Fruit fly (Drosophila melanogaster): Measurements from ENCODE around the gene Lectin-galC1.
A peak's percentile ranks its signal among the peaks of the same experiment; 100 is the strongest.

The Lectin-galC1 gene

dm6 chr2L:19439598-19440230 is 22.5 kb downstream of the Lectin-galC1 start (continued):
- TF ChIP-seq HmgZ (tag; optimal IDR thresholded peaks at IDR 0.05) (peak; percentile 74), ci (GFP tag; IDR thresholded peaks at IDR 0.05) (peak; percentile 97), CG10431 (GFP tag; optimal IDR thresholded peaks at IDR 0.05) (no peak), CG15514 (GFP tag; optimal IDR thresholded peaks at IDR 0.05) (peak; percentile 62), wdn (GFP tag; IDR thresholded peaks at IDR 0.05) (peak; percentile 86), tap (tag; optimal IDR thresholded peaks at IDR 0.05) (peak; percentile 72), CHES-1-like (GFP tag; optimal IDR thresholded peaks at IDR 0.05) (peak; percentile 73), CG31224 (GFP tag; IDR thresholded peaks at IDR 0.05) (peak; percentile 22; the same call in 1 of the 2 replicates), lola (GFP tag; optimal IDR thresholded peaks at IDR 0.05) (peak in 1 of 3 experiments; percentile 68), CG13775 (GFP tag; optimal IDR thresholded peaks at IDR 0.05) (peak; percentile 74), lab (GFP tag; optimal IDR thresholded peaks at IDR 0.05) (peak; percentile 87), CG30431 (GFP tag; optimal IDR thresholded peaks at IDR 0.05) (peak; percentile 48), CG11093 (GFP tag; IDR thresholded peaks at IDR 0.05) (peak; percentile 64; the same call in 2 of the 3 replicates), CG3163 (GFP tag; optimal IDR thresholded peaks at IDR 0.05) (peak; percentile 48), lmd (GFP tag; IDR thresholded peaks at IDR 0.05) (peak; percentile 82), Nf-YC (tag; optimal IDR thresholded peaks at IDR 0.05) (peak; percentile 8), lilli (GFP tag; optimal IDR thresholded peaks at IDR 0.05) (peak; percentile 94), CG10267 (tag; optimal IDR thresholded peaks at IDR 0.05) (peak; percentile 57), tio (GFP tag; optimal IDR thresholded peaks at IDR 0.05) (peak; percentile 46), pan (optimal IDR thresholded peaks at IDR 0.05) (no peak), pan (GFP tag; optimal IDR thresholded peaks at IDR 0.05 in 1 of 2, IDR thresholded peaks at IDR 0.05 in 1 of 2) (peak in 1 of 2 experiments; percentile 82), usp (GFP tag; optimal IDR thresholded peaks at IDR 0.05) (no peak), slbo (GFP tag; IDR thresholded peaks at IDR 0.05) (peak; percentile 85), Max (GFP tag; optimal IDR thresholded peaks at IDR 0.05) (peak; percentile 20), CG1603 (tag; optimal IDR thresholded peaks at IDR 0.05) (peak; percentile 92), sim (GFP tag; IDR thresholded peaks at IDR 0.05) (no peak), CG14050 (GFP tag; IDR thresholded peaks at IDR 0.05) (peak; percentile 93), CG17385 (GFP tag; optimal IDR thresholded peaks at IDR 0.05) (peak; percentile 67), CG4730 (GFP tag; IDR thresholded peaks at IDR 0.05) (0 out of 2 replicates have a peak, but pooled peaks have one; percentile 19), oc (tag; optimal IDR thresholded peaks at IDR 0.05) (peak; percentile 93), Eip74EF (GFP tag; optimal IDR thresholded peaks at IDR 0.05) (peak in 1 of 2 experiments; percentile 72), gsb-n (tag; optimal IDR thresholded peaks at IDR 0.05) (peak; percentile 89), CkIIα-i1 (GFP tag; IDR thresholded peaks at IDR 0.05) (no peak), sens (GFP tag) (peak; percentile 91), CG11085 (GFP tag; IDR thresholded peaks at IDR 0.05) (no peak), CG2875 (GFP tag; optimal IDR thresholded peaks at IDR 0.05) (peak; percentile 85), en (GFP tag; optimal IDR thresholded peaks at IDR 0.05) (peak; percentile 93), CG13894 (tag; optimal IDR thresholded peaks at IDR 0.05) (no peak), Doc3 (GFP tag; IDR thresholded peaks at IDR 0.05; ENCODE audit: partially characterized antibody) (no peak), CG12942 (GFP tag; optimal IDR thresholded peaks at IDR 0.05) (peak; percentile 59), sisA (GFP tag; IDR thresholded peaks at IDR 0.05) (peak; percentile 73), CG11696 (GFP tag; IDR thresholded peaks at IDR 0.05) (peak; percentile 93), aop (GFP tag; IDR thresholded peaks at IDR 0.05) (no peak), Trl (optimal IDR thresholded peaks at IDR 0.05) (no peak), Trl (GFP tag; optimal IDR thresholded peaks at IDR 0.05) (peak; percentile 59), amos (GFP tag; IDR thresholded peaks at IDR 0.05; ENCODE audit: partially characterized antibody) (no peak), Lhr (GFP tag; optimal IDR thresholded peaks at IDR 0.05) (peak; percentile 57), ara (GFP tag; IDR thresholded peaks at IDR 0.05) (peak; percentile 52; the same call in 1 of the 2 replicates), CG15479 (GFP tag; optimal IDR thresholded peaks at IDR 0.05) (no peak), Optix (GFP tag; IDR thresholded peaks at IDR 0.05) (peak; percentile 78)

All from whole organism, embryonic.